Fruit fly (Drosophila melanogaster) whole organism, embryonic: Measurements from ENCODE around the gene MtnE.

Experiments
- Abd-B ChIP-seq: fragments of 200-800 bp; sonication (Bioruptor generic); optimal IDR thresholded peaks from 2 replicates; lab custom pipeline; 2018; ENCODE audit warnings: missing biosample characterization, mild to moderate bottlenecking, missing genetic modification characterization, moderate library complexity
- CG10267 ChIP-seq: fragments of 200-800 bp; sonication (Bioruptor generic); optimal IDR thresholded peaks from 2 replicates; lab custom pipeline; 2018; ENCODE audit warnings: missing biosample characterization, mild to moderate bottlenecking, missing genetic modification characterization, moderate library complexity
- CG10979 ChIP-seq: fragments of 200-800 bp; sonication (Bioruptor generic); optimal IDR thresholded peaks from 2 replicates; lab custom pipeline; 2018; ENCODE audit warnings: missing biosample characterization, mild to moderate bottlenecking, missing genetic modification characterization, moderate library complexity
- CG12071 ChIP-seq: fragments of 200-800 bp; sonication (Bioruptor generic); optimal IDR thresholded peaks from 3 replicates; lab custom pipeline; 2018; ENCODE audit warnings: missing biosample characterization, mild to moderate bottlenecking, missing genetic modification characterization
- CG12155 ChIP-seq: fragments of 200-800 bp; sonication (Bioruptor generic); optimal IDR thresholded peaks from 3 replicates; lab custom pipeline; 2016; ENCODE audit warnings: missing biosample characterization, missing genetic modification characterization
- CG16779 ChIP-seq: fragments of 200-800 bp; sonication (Bioruptor generic); IDR thresholded peaks from 2 replicates; pipeline ENCODE4 v1.3.6; 2022; ENCODE audit warnings: missing biosample characterization, missing genetic modification characterization
- CG16863 ChIP-seq: fragments of 200-800 bp; sonication (Bioruptor generic); optimal IDR thresholded peaks from 3 replicates; lab custom pipeline; 2016; ENCODE audit warnings: missing biosample characterization, missing genetic modification characterization
- CG17328 ChIP-seq: fragments of 200-800 bp; sonication (Bioruptor generic); IDR thresholded peaks from 2 replicates; pipeline ENCODE4 v1.3.6; 2022; ENCODE audit warnings: missing biosample characterization, missing genetic modification characterization
- CG1792 ChIP-seq: fragments of 200-800 bp; sonication (Bioruptor generic); optimal IDR thresholded peaks from 2 replicates; lab custom pipeline; 2016; ENCODE audit warnings: missing biosample characterization, missing genetic modification characterization
- CG18262 ChIP-seq: fragments of 200-800 bp; optimal IDR thresholded peaks from 3 replicates; lab custom pipeline; 2019; ENCODE audit warnings: missing biosample characterization, mild to moderate bottlenecking, missing genetic modification characterization, moderate library complexity
- CG18476 ChIP-seq: fragments of 200-800 bp; sonication (Bioruptor generic); optimal IDR thresholded peaks from 2 replicates; lab custom pipeline; 2016; ENCODE audit warnings: missing biosample characterization, mild to moderate bottlenecking, missing genetic modification characterization
- CG2678 ChIP-seq: fragments of 200-800 bp; sonication (Bioruptor generic); optimal IDR thresholded peaks from 3 replicates; lab custom pipeline; 2019; ENCODE audit warnings: missing biosample characterization, mild to moderate bottlenecking, missing genetic modification characterization, moderate library complexity
- CG2875 ChIP-seq: fragments of 200-800 bp; sonication (Bioruptor generic); optimal IDR thresholded peaks from 2 replicates; lab custom pipeline; 2017; ENCODE audit warnings: missing biosample characterization, mild to moderate bottlenecking, missing genetic modification characterization, missing genetic modification reagents
- CG32772 ChIP-seq: fragments of 200-800 bp; sonication (Bioruptor generic); IDR thresholded peaks from 2 replicates; pipeline ENCODE4 v1.3.6; 2022; ENCODE audit warnings: missing biosample characterization, missing genetic modification characterization
- CG3995 ChIP-seq: fragments of 200-800 bp; sonication (Bioruptor generic); optimal IDR thresholded peaks from 3 replicates; lab custom pipeline; 2016; ENCODE audit warnings: missing biosample characterization, missing genetic modification characterization
- CG4328 ChIP-seq: fragments of 200-800 bp; sonication (Bioruptor generic); optimal IDR thresholded peaks from 3 replicates; lab custom pipeline; 2017; ENCODE audit warnings: missing biosample characterization, missing genetic modification reagents, missing genetic modification characterization
- CG4360 ChIP-seq: fragments of 200-800 bp; sonication (Bioruptor generic); IDR thresholded peaks from 2 replicates; pipeline ENCODE4 v1.3.6; 2022; ENCODE audit warnings: missing biosample characterization, missing genetic modification characterization
- CG4730 ChIP-seq: fragments of 200-800 bp; sonication (Bioruptor generic); IDR thresholded peaks from 2 replicates; pipeline ENCODE4 v1.3.6; 2022; ENCODE audit warnings: missing biosample characterization, missing genetic modification characterization
- CG8944 ChIP-seq: fragments of 200-800 bp; sonication (Bioruptor generic); optimal IDR thresholded peaks from 3 replicates; lab custom pipeline; 2016; ENCODE audit warnings: missing biosample characterization, missing genetic modification characterization
- Doc2 ChIP-seq: fragments of 200-800 bp; sonication (Bioruptor generic); IDR thresholded peaks from 2 replicates; pipeline ENCODE4 v1.3.6; 2022; ENCODE audit warnings: missing biosample characterization, missing genetic modification characterization
- E2f1 ChIP-seq: fragments of 200-800 bp; sonication (Bioruptor generic); IDR thresholded peaks from 2 replicates; pipeline ENCODE4 v1.3.6; 2022; ENCODE audit warnings: missing biosample characterization, missing genetic modification characterization
- Elba2 ChIP-seq: fragments of 200-800 bp; sonication (Bioruptor generic); optimal IDR thresholded peaks from 3 replicates; lab custom pipeline; 2016; ENCODE audit warnings: missing biosample characterization, missing genetic modification characterization
- Hr3 ChIP-seq: fragments of 200-800 bp; sonication (Bioruptor generic); optimal IDR thresholded peaks from 3 replicates; lab custom pipeline; 2016; ENCODE audit warnings: missing biosample characterization, missing genetic modification characterization
- Lpt ChIP-seq: fragments of >200 bp; optimal IDR thresholded peaks from 2 replicates; lab custom pipeline; 2018; ENCODE audit warnings: missing biosample characterization, missing genetic modification characterization
- MESR4 ChIP-seq: fragments of 200-800 bp; sonication (Bioruptor generic); optimal IDR thresholded peaks from 2 replicates; lab custom pipeline; 2018; ENCODE audit warnings: missing biosample characterization, mild to moderate bottlenecking, missing genetic modification characterization, moderate library complexity
- Med ChIP-seq: fragments of 200-800 bp; sonication (Bioruptor generic); peaks from one replicate; lab custom pipeline; 2016; ENCODE audit warnings: missing biosample characterization, missing genetic modification characterization, mild to moderate bottlenecking, inconsistent platforms, moderate library complexity
- Mrtf ChIP-seq: fragments of 200-800 bp; sonication (Bioruptor generic); IDR thresholded peaks from 3 replicates; pipeline ENCODE4 v1.3.6; 2022; ENCODE audit warnings: missing biosample characterization, missing genetic modification characterization
- NK7.1 ChIP-seq: fragments of 200-800 bp; sonication (Bioruptor generic); optimal IDR thresholded peaks from 3 replicates; lab custom pipeline; 2016; ENCODE audit warnings: missing biosample characterization, missing genetic modification characterization
- PHDP ChIP-seq: fragments of 200-800 bp; sonication (Bioruptor generic); optimal IDR thresholded peaks from 3 replicates; lab custom pipeline; 2018; ENCODE audit warnings: missing biosample characterization, mild to moderate bottlenecking, missing genetic modification characterization, moderate library complexity
- Poxn ChIP-seq: fragments of 200-800 bp; sonication (Bioruptor generic); IDR thresholded peaks from 2 replicates; pipeline ENCODE4 v1.3.6; 2022; ENCODE audit warnings: missing biosample characterization, missing genetic modification characterization
- Sox100B ChIP-seq: fragments of 200-800 bp; sonication (Bioruptor generic); optimal IDR thresholded peaks from 3 replicates; lab custom pipeline; 2018; ENCODE audit warnings: missing biosample characterization, mild to moderate bottlenecking, missing genetic modification characterization
- Taf1 ChIP-seq: fragments of 200-800 bp; sonication (Bioruptor generic); IDR thresholded peaks from 2 replicates; pipeline ENCODE4 v1.3.6; 2022; ENCODE audit warnings: missing biosample characterization, missing genetic modification characterization
- Tbp ChIP-seq: fragments of >200 bp; optimal IDR thresholded peaks from 2 replicates; lab custom pipeline; 2018; ENCODE audit warnings: missing biosample characterization, missing genetic modification characterization
- amos ChIP-seq: fragments of 200-800 bp; sonication (Bioruptor generic); IDR thresholded peaks from 2 replicates; pipeline ENCODE4 v1.3.6; 2022; ENCODE audit warnings: missing biosample characterization, missing genetic modification characterization; ENCODE audit not compliant: partially characterized antibody
- ara ChIP-seq: fragments of 200-800 bp; sonication (Bioruptor generic); IDR thresholded peaks from 2 replicates; pipeline ENCODE4 v1.3.6; 2022; ENCODE audit warnings: missing biosample characterization, missing genetic modification characterization
- bigmax ChIP-seq: fragments of 200-800 bp; sonication (Bioruptor generic); optimal IDR thresholded peaks from 2 replicates; lab custom pipeline; 2018; ENCODE audit warnings: missing biosample characterization, mild to moderate bottlenecking, missing genetic modification characterization
- cato ChIP-seq: fragments of 200-800 bp; sonication (Bioruptor generic); optimal IDR thresholded peaks from 2 replicates; lab custom pipeline; 2016; ENCODE audit warnings: missing biosample characterization, missing genetic modification characterization, borderline replicate concordance
- caup ChIP-seq: fragments of 200-800 bp; sonication (Bioruptor generic); optimal IDR thresholded peaks from 3 replicates; lab custom pipeline; 2017; ENCODE audit warnings: missing biosample characterization, mild to moderate bottlenecking, missing genetic modification characterization, moderate library complexity; ENCODE audit not compliant: severe bottlenecking
- crc ChIP-seq: fragments of 200-800 bp; sonication (Bioruptor generic); optimal IDR thresholded peaks from 2 replicates; lab custom pipeline; 2016; ENCODE audit warnings: missing biosample characterization, missing genetic modification characterization
- dpn ChIP-seq, 2 experiments: fragments of 200-800 bp; sonication (Bioruptor generic); optimal IDR thresholded peaks; 3 replicates each; lab custom pipeline; 2016; ENCODE audit warnings: missing biosample characterization in 2 of 2, missing genetic modification characterization in 2 of 2
- emc ChIP-seq: fragments of 200-800 bp; sonication (Bioruptor generic); optimal IDR thresholded peaks from 2 replicates; lab custom pipeline; 2016; ENCODE audit warnings: missing biosample characterization, missing genetic modification characterization
- hb ChIP-seq: fragments of 200-800 bp; sonication (Bioruptor generic); IDR thresholded peaks from 3 replicates; pipeline ENCODE4 v1.3.6; 2022; ENCODE audit warnings: missing biosample characterization, missing genetic modification characterization; ENCODE audit not compliant: partially characterized antibody
- lilli ChIP-seq: fragments of 200-800 bp; sonication (Bioruptor generic); optimal IDR thresholded peaks from 3 replicates; lab custom pipeline; 2016; ENCODE audit warnings: missing biosample characterization, missing genetic modification characterization
- nerfin-1 ChIP-seq: fragments of 200-800 bp; sonication (Bioruptor generic); optimal IDR thresholded peaks from 3 replicates; lab custom pipeline; 2019; ENCODE audit warnings: missing biosample characterization, mild to moderate bottlenecking, missing genetic modification characterization, moderate library complexity
- nerfin-2 ChIP-seq: fragments of 200-800 bp; sonication (Bioruptor generic); IDR thresholded peaks from 2 replicates; pipeline ENCODE4 v1.3.6; 2022; ENCODE audit warnings: missing biosample characterization, missing genetic modification characterization; ENCODE audit not compliant: partially characterized antibody
- sd ChIP-seq: fragments of 200-800 bp; sonication (Bioruptor generic); optimal IDR thresholded peaks from 3 replicates; lab custom pipeline; 2018; ENCODE audit warnings: missing biosample characterization, mild to moderate bottlenecking, missing genetic modification characterization, moderate library complexity
- shn ChIP-seq: fragments of 200-800 bp; sonication (Bioruptor generic); optimal IDR thresholded peaks from 3 replicates; lab custom pipeline; 2016; ENCODE audit warnings: missing biosample characterization, missing genetic modification characterization
- unc-4 ChIP-seq: fragments of 200-800 bp; sonication (Bioruptor generic); IDR thresholded peaks from 2 replicates; pipeline ENCODE4 v1.3.6; 2022; ENCODE audit warnings: missing biosample characterization, missing genetic modification characterization; ENCODE audit not compliant: partially characterized antibody
- vfl ChIP-seq: fragments of 200-800 bp; sonication (Bioruptor generic); optimal IDR thresholded peaks from 2 replicates; lab custom pipeline; 2016; ENCODE audit warnings: missing biosample characterization, missing genetic modification characterization

The MtnE gene

DNA sequence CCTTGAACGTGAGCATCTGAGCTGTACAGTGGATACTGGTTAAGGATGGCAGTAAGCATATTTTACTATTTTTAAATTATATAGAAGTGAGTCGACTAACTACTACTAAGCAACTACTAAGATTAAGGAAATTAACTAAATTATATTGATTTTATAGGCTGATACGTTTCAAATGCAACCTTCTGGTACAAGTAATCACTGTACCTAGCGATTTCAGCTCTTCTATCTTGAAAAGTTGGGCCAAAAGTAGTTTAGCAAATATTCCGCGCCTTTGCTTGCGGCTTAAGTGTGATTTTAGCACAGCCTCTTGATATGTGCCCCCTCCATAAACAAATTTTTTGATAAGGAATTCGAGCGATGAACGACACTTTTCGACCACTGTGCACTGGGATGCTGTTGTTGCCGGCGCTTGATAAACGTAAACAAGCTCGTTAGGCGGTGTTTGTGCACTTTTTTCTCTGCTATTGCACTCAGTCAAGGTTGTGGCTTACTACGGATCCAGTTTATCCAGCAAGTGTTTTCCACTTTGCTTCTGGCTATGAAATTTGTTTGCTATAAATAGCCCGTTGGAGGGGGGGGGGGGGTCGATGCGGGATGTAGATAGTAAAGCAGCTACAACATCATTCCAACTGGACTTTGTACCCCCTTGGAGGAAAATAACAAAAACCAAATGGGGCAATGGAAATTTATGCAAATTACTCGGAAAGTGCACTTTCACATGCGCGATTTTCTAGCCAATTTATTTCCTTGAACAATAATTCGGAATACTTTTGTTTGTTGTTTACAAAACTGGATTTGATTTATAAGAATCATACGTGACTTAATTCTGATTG is 22.0 kb upstream of the MtnE start (continued):
- TF ChIP-seq CG32772 (GFP tag; lab: Robert Waterston, UW) (peak; percentile 69), Tbp (no peak), CG18476 (peak; percentile 71), Lpt (GFP tag; lab: Kevin White, UChicago) (no peak), unc-4 (no peak), CG4730 (peak; percentile 79), CG4328 (no peak), CG12071 (no peak), E2f1 (GFP tag; lab: Robert Waterston, UW) (peak; percentile 73), NK7.1 (GFP tag; lab: Kevin White, UChicago) (no peak), CG10267 (peak; percentile 24), dpn (GFP tag; optimal IDR thresholded peaks at IDR 0.05; lab: Kevin White, UChicago) (peak; percentile 51 to 73), CG18262 (peak; percentile 52), amos (no peak; the same call in 1 of the 2 replicates), caup (GFP tag; lab: Kevin White, UChicago) (no peak), Elba2 (no peak), bigmax (no peak), CG17328 (GFP tag; lab: Robert Waterston, UW) (peak; percentile 62), CG16863 (GFP tag; lab: Kevin White, UChicago) (no peak), Sox100B (GFP tag; lab: Kevin White, UChicago) (peak; percentile 59), nerfin-2 (GFP tag; lab: Robert Waterston, UW) (0 out of 2 replicates have a peak, but pooled peaks have one; percentile 19), Doc2 (no peak), sd (no peak), CG2678 (tag; lab: Kevin White, UChicago) (peak; percentile 74), Taf1 (peak; percentile 79), MESR4 (GFP tag; lab: Kevin White, UChicago) (no peak), Mrtf (GFP tag; lab: Robert Waterston, UW) (peak; percentile 73; the same call in 2 of the 3 replicates), nerfin-1 (tag; lab: Kevin White, UChicago) (no peak), CG10979 (peak; percentile 39), CG3995 (GFP tag; lab: Kevin White, UChicago) (peak; percentile 69), cato (peak; percentile 34), emc (GFP tag; lab: Kevin White, UChicago) (no peak), Abd-B (GFP tag; lab: Kevin White, UChicago) (peak; percentile 52), shn (no peak), Hr3 (peak; percentile 44), CG4360 (GFP tag; lab: Robert Waterston, UW) (peak; percentile 26; the same call in 1 of the 2 replicates), PHDP (peak; percentile 40), Poxn (GFP tag; lab: Robert Waterston, UW) (0 out of 2 replicates have a peak, but pooled peaks have one; percentile 29), CG1792 (GFP tag; lab: Kevin White, UChicago) (peak; percentile 4), hb (GFP tag; lab: Robert Waterston, UW) (no peak), CG2875 (no peak), lilli (GFP tag; lab: Kevin White, UChicago) (peak; percentile 68), crc (peak; percentile 41), Med (GFP tag; lab: Kevin White, UChicago) (peak; percentile 88), CG16779 (GFP tag; lab: Robert Waterston, UW) (peak; percentile 83), vfl (GFP tag; lab: Kevin White, UChicago) (peak; percentile 9), CG8944 (GFP tag; lab: Kevin White, UChicago) (no peak), CG12155 (peak; percentile 54), ara (GFP tag; lab: Robert Waterston, UW) (peak; percentile 70)
